Worm (Caenorhabditis elegans) whole organism, L3 larva: ENCODE results near the gene W07G1.1.

ENCODE experiments used
- R02D3.7 ChIP-seq: fragments of 150-350 bp; optimal IDR thresholded peaks from 2 replicates; lab custom pipeline; 2014; ENCODE audit warnings: missing biosample characterization, missing genetic modification characterization
- ZK546.5 ChIP-seq: sonication (generic microtip); optimal IDR thresholded peaks from 2 replicates; lab custom pipeline; 2017; ENCODE audit warnings: missing biosample characterization, missing genetic modification characterization
- aly-2 ChIP-seq: fragments of 150-350 bp; optimal IDR thresholded peaks from 2 replicates; lab custom pipeline; 2014; ENCODE audit warnings: missing biosample characterization, missing genetic modification characterization
- ceh-16 ChIP-seq: sonication (generic microtip); optimal IDR thresholded peaks from 2 replicates; lab custom pipeline; 2017; ENCODE audit warnings: missing biosample characterization, missing genetic modification characterization
- ceh-28 ChIP-seq: fragments of 150-350 bp; optimal IDR thresholded peaks from 2 replicates; lab custom pipeline; 2014; ENCODE audit warnings: missing biosample characterization, missing genetic modification reagents, missing genetic modification characterization
- ceh-82 ChIP-seq: fragments of 150-350 bp; optimal IDR thresholded peaks from 2 replicates; lab custom pipeline; 2014; ENCODE audit warnings: missing biosample characterization, missing genetic modification characterization
- daf-12 ChIP-seq: fragments of 150-350 bp; optimal IDR thresholded peaks from 2 replicates; lab custom pipeline; 2014; ENCODE audit warnings: missing biosample characterization, missing genetic modification reagents, missing genetic modification characterization
- egl-27 ChIP-seq: sonication (generic microtip); optimal IDR thresholded peaks from 4 replicates; lab custom pipeline; 2017; ENCODE audit warnings: missing biosample characterization, missing genetic modification reagents, missing genetic modification characterization
- elt-2 ChIP-seq: sonication (generic microtip); optimal IDR thresholded peaks from 2 replicates; lab custom pipeline; 2016; ENCODE audit warnings: missing genetic modification reagents, mild to moderate bottlenecking, missing genetic modification characterization, missing compliant biosample characterization
- hmg-11 ChIP-seq: sonication (generic microtip); optimal IDR thresholded peaks from 2 replicates; lab custom pipeline; 2016; ENCODE audit warnings: missing genetic modification characterization, missing compliant biosample characterization
- lin-15B ChIP-seq: fragments of 150-350 bp; optimal IDR thresholded peaks from 2 replicates; lab custom pipeline; 2014; ENCODE audit warnings: missing biosample characterization, missing genetic modification characterization
- lin-39 ChIP-seq: fragments of 150-350 bp; optimal IDR thresholded peaks from 2 replicates; lab custom pipeline; 2018; ENCODE audit warnings: missing biosample characterization, missing genetic modification reagents, missing genetic modification characterization
- lsy-12 ChIP-seq: sonication (generic microtip); optimal IDR thresholded peaks from 2 replicates; lab custom pipeline; 2016; ENCODE audit warnings: mild to moderate bottlenecking, missing genetic modification characterization, missing compliant biosample characterization
- nfya-1 ChIP-seq: sonication (generic microtip); optimal IDR thresholded peaks from 2 replicates; lab custom pipeline; 2017; ENCODE audit warnings: missing genetic modification characterization, mild to moderate bottlenecking, missing compliant biosample characterization, antibody characterized with exemption, moderate library complexity; ENCODE audit not compliant: insufficient read depth
- nhr-11 ChIP-seq: fragments of 150-350 bp; optimal IDR thresholded peaks from 2 replicates; lab custom pipeline; 2014; ENCODE audit warnings: missing biosample characterization, missing genetic modification characterization
- nhr-23 ChIP-seq: fragments of 150-350 bp; optimal IDR thresholded peaks from 2 replicates; lab custom pipeline; 2014; ENCODE audit warnings: missing biosample characterization, missing genetic modification reagents, missing genetic modification characterization
- nhr-237 ChIP-seq: fragments of 150-350 bp; optimal IDR thresholded peaks from 2 replicates; lab custom pipeline; 2014; ENCODE audit warnings: missing biosample characterization, missing genetic modification characterization
- nhr-28 ChIP-seq: fragments of 150-350 bp; optimal IDR thresholded peaks from 2 replicates; lab custom pipeline; 2014; ENCODE audit warnings: missing biosample characterization, missing genetic modification characterization
- nhr-43 ChIP-seq: sonication (generic microtip); optimal IDR thresholded peaks from 2 replicates; lab custom pipeline; 2016; ENCODE audit warnings: mild to moderate bottlenecking, missing genetic modification characterization, missing compliant biosample characterization; ENCODE audit not compliant: poor library complexity, severe bottlenecking
- nhr-67 ChIP-seq: fragments of 150-350 bp; optimal IDR thresholded peaks from 2 replicates; lab custom pipeline; 2014; ENCODE audit warnings: missing biosample characterization, missing genetic modification characterization
- nhr-77 ChIP-seq: fragments of 150-350 bp; optimal IDR thresholded peaks from 2 replicates; lab custom pipeline; 2014; ENCODE audit warnings: missing biosample characterization, missing genetic modification characterization
- pha-4 ChIP-seq: fragments of 150-350 bp; optimal IDR thresholded peaks from 2 replicates; lab custom pipeline; 2014; ENCODE audit warnings: missing biosample characterization, missing genetic modification reagents, missing genetic modification characterization
- sea-2 ChIP-seq: fragments of 150-350 bp; sonication (generic microtip); optimal IDR thresholded peaks from 4 replicates; lab custom pipeline; 2014; ENCODE audit warnings: missing biosample characterization, missing genetic modification reagents, missing genetic modification characterization
- snpc-4 ChIP-seq: fragments of 150-350 bp; optimal IDR thresholded peaks from 2 replicates; lab custom pipeline; 2014; ENCODE audit warnings: missing biosample characterization, missing genetic modification characterization
- tbx-2 ChIP-seq: sonication (generic microtip); optimal IDR thresholded peaks from 2 replicates; lab custom pipeline; 2016; ENCODE audit warnings: mild to moderate bottlenecking, missing genetic modification characterization, missing compliant biosample characterization
- unc-62 ChIP-seq: fragments of 150-350 bp; sonication (generic microtip); optimal IDR thresholded peaks from 4 replicates; lab custom pipeline; 2014; ENCODE audit warnings: missing biosample characterization, missing genetic modification reagents, missing genetic modification characterization
- zag-1 ChIP-seq: fragments of 150-350 bp; optimal IDR thresholded peaks from 2 replicates; lab custom pipeline; 2014; ENCODE audit warnings: missing biosample characterization, missing genetic modification characterization
- ztf-4 ChIP-seq: fragments of 150-350 bp; optimal IDR thresholded peaks from 2 replicates; lab custom pipeline; 2014; ENCODE audit warnings: missing biosample characterization, missing genetic modification characterization

The W07G1.1 gene

DNA sequence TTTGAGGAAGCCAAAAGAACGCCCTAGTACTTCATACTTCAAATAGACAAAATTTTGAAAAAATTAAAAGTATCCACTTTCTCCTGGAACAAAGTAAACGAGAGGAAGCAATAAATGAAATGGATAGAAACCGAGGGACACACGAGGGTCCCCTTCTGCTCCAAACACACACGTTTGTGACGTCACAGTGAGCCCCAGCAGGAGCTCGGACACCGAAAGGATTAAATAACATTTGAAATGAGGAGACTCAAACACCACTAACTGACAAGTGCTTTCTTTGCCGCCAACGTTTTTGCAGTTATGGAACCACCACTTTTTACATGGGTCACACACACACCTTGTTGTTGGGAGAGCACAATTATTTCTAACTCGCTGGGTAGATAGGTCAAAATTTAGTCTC lies 35.9 kb downstream of the W07G1.1 start:
- TF ChIP-seq ceh-82 (tag; lab: Kevin White, UChicago) = no peak
- peak; percentile 67 for TF ChIP-seq lin-39 (tag; lab: Kevin White, UChicago)
- no peak for TF ChIP-seq ceh-16 (tag; lab: Kevin White, UChicago)
- TF ChIP-seq nfya-1 (tag; lab: Kevin White, UChicago) = peak; percentile 48
- TF ChIP-seq, all 47 proteins: peak for 2

ce11 chrII:13902014-13902413 lies 37.4 kb downstream of the W07G1.1 start, which contains the start of gene W02B8.1:
TSS of gene W02B8.1 (minus strand) at chrII:13902114.
- TF ChIP-seq nhr-43 (tag; lab: Kevin White, UChicago) = no peak
- no peak for TF ChIP-seq zag-1 (tag; lab: Kevin White, UChicago)
- no peak for TF ChIP-seq ztf-4 (tag; lab: Kevin White, UChicago)
- TF ChIP-seq snpc-4 = no peak
- TF ChIP-seq nhr-237 (tag; lab: Kevin White, UChicago) = no peak
- TF ChIP-seq nhr-67 (tag; lab: Kevin White, UChicago) = no peak
- no peak for TF ChIP-seq ceh-82 (tag; lab: Kevin White, UChicago)
- no peak for TF ChIP-seq sea-2 (GFP tag; lab: Kevin White, UChicago)
- TF ChIP-seq ZK546.5 (tag; lab: Kevin White, UChicago) = no peak
- no peak for TF ChIP-seq egl-27 (tag; lab: Kevin White, UChicago)
- TF ChIP-seq nhr-28 = no peak
- TF ChIP-seq lsy-12 = no peak
- no peak for TF ChIP-seq tbx-2 (tag; lab: Kevin White, UChicago)
- TF ChIP-seq elt-2 (tag; lab: Kevin White, UChicago) = no peak
- no peak for TF ChIP-seq lin-39 (tag; lab: Kevin White, UChicago)
- no peak for TF ChIP-seq nhr-77 (tag; lab: Kevin White, UChicago)
- no peak for TF ChIP-seq nhr-11 (tag; lab: Kevin White, UChicago)

DNA sequence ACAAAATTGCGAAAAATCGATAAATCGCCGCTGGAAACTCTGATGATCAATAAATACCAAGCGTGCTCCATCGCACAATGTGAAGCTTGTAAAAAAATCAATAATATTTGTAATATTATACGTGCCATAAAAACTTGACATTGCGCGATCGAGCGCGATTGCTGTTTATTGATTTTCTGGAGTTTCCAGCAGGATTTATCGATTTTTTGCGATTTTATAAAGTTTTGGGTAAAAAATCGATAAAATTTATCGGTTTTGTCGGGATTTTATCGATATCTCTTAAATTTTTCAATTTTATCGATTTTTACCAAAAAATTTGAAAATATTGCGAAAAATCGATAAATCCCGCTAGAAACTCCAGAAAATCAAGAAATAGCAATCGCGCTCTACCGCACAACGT lies 39.7 kb downstream of the W07G1.1 start:
- peak; percentile 88 for TF ChIP-seq ceh-28 (tag; lab: Kevin White, UChicago)
- no peak for TF ChIP-seq R02D3.7 (tag; lab: Kevin White, UChicago)

ce11 chrII:13896279-13896774 lies 43.1 kb downstream of the W07G1.1 start:
- no peak for TF ChIP-seq nhr-23 (tag; lab: Kevin White, UChicago)
- TF ChIP-seq aly-2 (tag; lab: Kevin White, UChicago) = no peak
- no peak for TF ChIP-seq unc-62 (GFP tag; lab: Kevin White, UChicago)
- TF ChIP-seq egl-27 (tag; lab: Kevin White, UChicago) = no peak
- no peak for TF ChIP-seq elt-2 (tag; lab: Kevin White, UChicago)
- TF ChIP-seq R02D3.7 (tag; lab: Kevin White, UChicago) = no peak

ce11 chrII:13888278-13888677 lies 51.2 kb downstream of the W07G1.1 start, which contains the start of gene mcd-1:
TSS of gene mcd-1 (plus strand) at chrII:13888544.
- TF ChIP-seq nhr-77 (tag; lab: Kevin White, UChicago) = peak; percentile 28
- peak; percentile 80 for TF ChIP-seq nfya-1 (tag; lab: Kevin White, UChicago)
- peak; percentile 28 for TF ChIP-seq hmg-11
- peak; percentile 25 for TF ChIP-seq snpc-4
- TF ChIP-seq nhr-28 = no peak
- peak; percentile 89 for TF ChIP-seq pha-4 (tag; lab: Kevin White, UChicago)
- peak; percentile 27 for TF ChIP-seq ceh-28 (tag; lab: Kevin White, UChicago)
- TF ChIP-seq lin-15B (tag; lab: Kevin White, UChicago) = peak; percentile 89
- TF ChIP-seq nhr-23 (tag; lab: Kevin White, UChicago) = peak; percentile 32
- no peak for TF ChIP-seq daf-12
- peak; percentile 17 for TF ChIP-seq elt-2 (tag; lab: Kevin White, UChicago)
- no peak for TF ChIP-seq zag-1 (tag; lab: Kevin White, UChicago)
- peak; percentile 68 for TF ChIP-seq lin-39 (tag; lab: Kevin White, UChicago)
